Worm (Caenorhabditis elegans): ENCODE measurements around the gene K01G5.8.

K01G5.8 gene

ce11 chrIII:10720170-10720569 lies 20.4 kb downstream of the K01G5.8 start:
- TF ChIP-seq ceh-39 (tag; optimal IDR thresholded peaks at IDR 0.05) (peak; percentile 54), ham-2 (GFP tag; optimal IDR thresholded peaks at IDR 0.05) (no peak), unc-62 (GFP tag; optimal IDR thresholded peaks at IDR 0.05) (peak; percentile 53), zip-8 (tag; optimal IDR thresholded peaks at IDR 0.05) (no peak), nhr-2 (tag; optimal IDR thresholded peaks at IDR 0.05) (no peak), mep-1 (tag; optimal IDR thresholded peaks at IDR 0.05) (peak; percentile 84), nhr-12 (tag; optimal IDR thresholded peaks at IDR 0.05) (no peak), nhr-237 (tag; optimal IDR thresholded peaks at IDR 0.05) (peak; percentile 29), M03D4.4 (tag; optimal IDR thresholded peaks at IDR 0.05) (no peak), ceh-43 (GFP tag; optimal IDR thresholded peaks at IDR 0.05) (no peak), drap-1 (GFP tag; optimal IDR thresholded peaks at IDR 0.05) (peak; percentile 60), elt-3 (tag; optimal IDR thresholded peaks at IDR 0.05) (no peak), sem-2 (GFP tag; optimal IDR thresholded peaks at IDR 0.05) (no peak), unc-39 (tag; optimal IDR thresholded peaks at IDR 0.05) (no peak), sptf-1 (tag; optimal IDR thresholded peaks at IDR 0.05) (no peak), cnd-1 (tag; optimal IDR thresholded peaks at IDR 0.05) (peak; percentile 46), mls-2 (tag; optimal IDR thresholded peaks at IDR 0.05) (peak; percentile 80), lin-32 (GFP tag; optimal IDR thresholded peaks at IDR 0.05) (peak; percentile 43), bed-3 (GFP tag; optimal IDR thresholded peaks at IDR 0.05) (no peak), flh-1 (GFP tag; optimal IDR thresholded peaks at IDR 0.05) (no peak), lsy-2 (tag; optimal IDR thresholded peaks at IDR 0.05) (peak; percentile 40), snpc-4 (tag; optimal IDR thresholded peaks at IDR 0.05) (no peak), ceh-83 (GFP tag; optimal IDR thresholded peaks at IDR 0.05) (no peak), elt-1 (tag; optimal IDR thresholded peaks at IDR 0.05; ENCODE audit: borderline replicate concordance, insufficient read depth) (no peak), nhr-28 (tag; optimal IDR thresholded peaks at IDR 0.05) (no peak), pha-4 (tag; optimal IDR thresholded peaks at IDR 0.05) (peak; percentile 61), tbx-8 (GFP tag; optimal IDR thresholded peaks at IDR 0.05) (no peak), hlh-1 (tag; optimal IDR thresholded peaks at IDR 0.05) (peak; percentile 94), mab-5 (tag; optimal IDR thresholded peaks at IDR 0.05) (no peak), ztf-11 (tag; optimal IDR thresholded peaks at IDR 0.05) (no peak), blmp-1 (tag; optimal IDR thresholded peaks at IDR 0.05) (no peak), ces-1 (GFP tag; optimal IDR thresholded peaks at IDR 0.05) (peak; percentile 76), nhr-76 (tag; optimal IDR thresholded peaks at IDR 0.05) (no peak), unc-120 (tag; optimal IDR thresholded peaks at IDR 0.05; ENCODE audit: poor library complexity, severe bottlenecking) (peak; percentile 76), lin-13 (tag; optimal IDR thresholded peaks at IDR 0.05) (peak; percentile 39)

- no peak for TF ChIP-seq blmp-1 (tag; optimal IDR thresholded peaks at IDR 0.05)
- TF ChIP-seq flh-1 (GFP tag; optimal IDR thresholded peaks at IDR 0.05): no peak
- TF ChIP-seq nhr-237 (tag; optimal IDR thresholded peaks at IDR 0.05): no peak
- no peak for TF ChIP-seq lsy-2 (tag; optimal IDR thresholded peaks at IDR 0.05)
- no peak for TF ChIP-seq ham-2 (GFP tag; optimal IDR thresholded peaks at IDR 0.05)
- TF ChIP-seq tbx-8 (GFP tag; optimal IDR thresholded peaks at IDR 0.05): no peak
- TF ChIP-seq cnd-1 (tag; optimal IDR thresholded peaks at IDR 0.05): no peak
- no peak for TF ChIP-seq ceh-83 (GFP tag; optimal IDR thresholded peaks at IDR 0.05)
- TF ChIP-seq nhr-12 (tag; optimal IDR thresholded peaks at IDR 0.05): no peak
- TF ChIP-seq sem-2 (GFP tag; optimal IDR thresholded peaks at IDR 0.05): no peak
- TF ChIP-seq nhr-28 (tag; optimal IDR thresholded peaks at IDR 0.05): no peak
- no peak for TF ChIP-seq mls-2 (tag; optimal IDR thresholded peaks at IDR 0.05)
- TF ChIP-seq ces-1 (GFP tag; optimal IDR thresholded peaks at IDR 0.05): no peak
- TF ChIP-seq nhr-76 (tag; optimal IDR thresholded peaks at IDR 0.05): no peak
- TF ChIP-seq ceh-43 (GFP tag; optimal IDR thresholded peaks at IDR 0.05): no peak
- TF ChIP-seq mab-5 (tag; optimal IDR thresholded peaks at IDR 0.05): no peak
- TF ChIP-seq hlh-1 (tag; optimal IDR thresholded peaks at IDR 0.05): no peak
- no peak for TF ChIP-seq bed-3 (GFP tag; optimal IDR thresholded peaks at IDR 0.05)
Observed at ce11 chrIII:10719057-10719456, 21.5 kb downstream of the K01G5.8 start.

ce11 chrIII:10718078-10718477 lies 22.5 kb downstream of the K01G5.8 start:
- TF ChIP-seq ceh-83 (GFP tag; optimal IDR thresholded peaks at IDR 0.05): no peak
- no peak for TF ChIP-seq elt-1 (tag; optimal IDR thresholded peaks at IDR 0.05; ENCODE audit: borderline replicate concordance, insufficient read depth)
- TF ChIP-seq mab-5 (tag; optimal IDR thresholded peaks at IDR 0.05): no peak
- no peak for TF ChIP-seq zip-8 (tag; optimal IDR thresholded peaks at IDR 0.05)
- TF ChIP-seq snpc-4 (tag; optimal IDR thresholded peaks at IDR 0.05): no peak
- TF ChIP-seq tbx-8 (GFP tag; optimal IDR thresholded peaks at IDR 0.05): no peak
- no peak for TF ChIP-seq flh-1 (GFP tag; optimal IDR thresholded peaks at IDR 0.05)
- no peak for TF ChIP-seq hlh-1 (tag; optimal IDR thresholded peaks at IDR 0.05)
- no peak for TF ChIP-seq nhr-76 (tag; optimal IDR thresholded peaks at IDR 0.05)
- TF ChIP-seq ham-2 (GFP tag; optimal IDR thresholded peaks at IDR 0.05): no peak
- TF ChIP-seq unc-39 (tag; optimal IDR thresholded peaks at IDR 0.05): no peak
- TF ChIP-seq bed-3 (GFP tag; optimal IDR thresholded peaks at IDR 0.05): no peak
- no peak for TF ChIP-seq lin-32 (GFP tag; optimal IDR thresholded peaks at IDR 0.05)
- TF ChIP-seq ztf-11 (tag; optimal IDR thresholded peaks at IDR 0.05): no peak
- TF ChIP-seq ceh-39 (tag; optimal IDR thresholded peaks at IDR 0.05): no peak
- no peak for TF ChIP-seq sem-2 (GFP tag; optimal IDR thresholded peaks at IDR 0.05)
- no peak for TF ChIP-seq unc-62 (GFP tag; optimal IDR thresholded peaks at IDR 0.05)
- no peak for TF ChIP-seq nhr-12 (tag; optimal IDR thresholded peaks at IDR 0.05)

Data from whole organism, mixed stage, embryonic.